Worm (Caenorhabditis elegans) whole organism, mixed stage, embryonic: ENCODE measurements around the gene pcm-1.

Experiments used
- blmp-1 ChIP-seq: fragments of 150-350 bp; optimal IDR thresholded peaks from 2 replicates; lab custom pipeline; 2014; ENCODE audit warnings: missing biosample characterization, missing genetic modification characterization
- ces-1 ChIP-seq: fragments of 150-350 bp; optimal IDR thresholded peaks from 2 replicates; lab custom pipeline; 2014; ENCODE audit warnings: missing biosample characterization, missing genetic modification reagents, missing genetic modification characterization
- elt-3 ChIP-seq: fragments of 150-350 bp; optimal IDR thresholded peaks from 2 replicates; lab custom pipeline; 2014; ENCODE audit warnings: missing biosample characterization, missing genetic modification characterization
- lin-13 ChIP-seq: fragments of 150-350 bp; optimal IDR thresholded peaks from 2 replicates; lab custom pipeline; 2014; ENCODE audit warnings: missing biosample characterization, missing genetic modification characterization
- lsy-2 ChIP-seq: fragments of 150-350 bp; optimal IDR thresholded peaks from 2 replicates; lab custom pipeline; 2014; ENCODE audit warnings: missing biosample characterization, missing genetic modification characterization
- nhr-12 ChIP-seq: fragments of 150-350 bp; optimal IDR thresholded peaks from 2 replicates; lab custom pipeline; 2014; ENCODE audit warnings: missing biosample characterization, missing genetic modification characterization
- nhr-237 ChIP-seq: fragments of 150-350 bp; optimal IDR thresholded peaks from 2 replicates; lab custom pipeline; 2014; ENCODE audit warnings: missing biosample characterization, missing genetic modification characterization
- nhr-28 ChIP-seq: fragments of 150-350 bp; optimal IDR thresholded peaks from 2 replicates; lab custom pipeline; 2014; ENCODE audit warnings: missing biosample characterization, missing genetic modification characterization
- pha-4 ChIP-seq: fragments of 150-350 bp; optimal IDR thresholded peaks from 2 replicates; lab custom pipeline; 2018; ENCODE audit warnings: missing biosample characterization, missing genetic modification reagents, missing genetic modification characterization
- snpc-4 ChIP-seq: fragments of 150-350 bp; optimal IDR thresholded peaks from 2 replicates; lab custom pipeline; 2014; ENCODE audit warnings: missing biosample characterization, missing genetic modification characterization
- unc-62 ChIP-seq: fragments of 150-350 bp; optimal IDR thresholded peaks from 2 replicates; lab custom pipeline; 2014; ENCODE audit warnings: missing biosample characterization, missing genetic modification reagents, missing genetic modification characterization
- ztf-11 ChIP-seq: fragments of 150-350 bp; optimal IDR thresholded peaks from 2 replicates; lab custom pipeline; 2014; ENCODE audit warnings: missing biosample characterization, missing genetic modification characterization

DNA sequence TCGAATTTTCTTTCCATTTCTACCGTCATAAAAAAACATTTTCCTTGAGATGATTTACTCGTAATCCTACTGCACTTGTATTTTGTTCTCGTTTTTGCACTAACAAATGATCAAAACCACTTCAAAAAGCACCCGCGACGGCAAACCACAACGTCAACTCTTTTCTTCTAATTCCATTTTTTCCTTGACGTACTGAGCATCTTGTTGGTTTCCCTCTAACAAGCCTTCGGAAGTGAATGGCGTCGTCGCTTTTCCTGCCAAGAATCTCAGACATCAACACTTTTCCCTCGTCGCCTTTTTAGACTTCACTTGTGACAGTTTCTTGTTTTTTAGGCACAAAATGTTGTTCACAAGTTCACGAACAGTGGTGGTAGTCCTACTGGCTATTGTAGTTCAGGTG lies 51.3 kb downstream of the pcm-1 start, which contains the start of gene C04E6.13:
- no peak for TF ChIP-seq nhr-237 (tag; lab: Kevin White, UChicago)
- TF ChIP-seq blmp-1 (tag; lab: Kevin White, UChicago) = no peak
- no peak for TF ChIP-seq lsy-2 (tag; lab: Kevin White, UChicago)
- no peak for TF ChIP-seq nhr-12 (tag; lab: Kevin White, UChicago)
- TF ChIP-seq ces-1 (GFP tag; lab: Kevin White, UChicago) = no peak
- no peak for TF ChIP-seq unc-62 (GFP tag; lab: Kevin White, UChicago)
- TF ChIP-seq pha-4 (tag; lab: Kevin White, UChicago) = no peak
- TF ChIP-seq snpc-4 (tag; lab: Kevin White, UChicago) = no peak
- TF ChIP-seq elt-3 (tag; lab: Kevin White, UChicago) = no peak
- no peak for TF ChIP-seq lin-13
- no peak for TF ChIP-seq ztf-11 (tag; lab: Kevin White, UChicago)
- no peak for TF ChIP-seq nhr-28
